Fruit fly (Drosophila melanogaster) whole organism, prepupa: Measurements from ENCODE around the gene Theg.

Experiments used
- Blimp-1 ChIP-seq: fragments of 200-800 bp; sonication (Bioruptor generic); optimal IDR thresholded peaks from 3 replicates; lab custom pipeline; 2017; ENCODE audit warnings: missing biosample characterization, missing genetic modification characterization, mild to moderate bottlenecking, moderate library complexity, missing genetic modification reagents
- CG10631 ChIP-seq: fragments of 200-800 bp; sonication (Bioruptor generic); optimal IDR thresholded peaks from 2 replicates; lab custom pipeline; 2016; ENCODE audit warnings: missing biosample characterization, missing genetic modification characterization
- CG11294 ChIP-seq: fragments of 200-800 bp; sonication (Bioruptor generic); IDR thresholded peaks from 2 replicates; pipeline ENCODE4 v1.3.6; 2022; ENCODE audit warnings: missing biosample characterization, missing genetic modification characterization
- CG15336 ChIP-seq: fragments of 200-800 bp; sonication (Bioruptor generic); IDR thresholded peaks from 2 replicates; pipeline ENCODE4 v1.3.6; 2022; ENCODE audit warnings: missing biosample characterization, missing genetic modification characterization
- CG1621 ChIP-seq: fragments of 200-800 bp; sonication (Bioruptor generic); optimal IDR thresholded peaks from 3 replicates; lab custom pipeline; 2018; ENCODE audit warnings: missing biosample characterization, mild to moderate bottlenecking, missing genetic modification characterization
- CG16779 ChIP-seq: fragments of 200-800 bp; sonication (Bioruptor generic); optimal IDR thresholded peaks from 3 replicates; lab custom pipeline; 2017; ENCODE audit warnings: missing biosample characterization, mild to moderate bottlenecking, missing genetic modification characterization
- CG31627 ChIP-seq: fragments of 200-800 bp; sonication (Bioruptor generic); optimal IDR thresholded peaks from 3 replicates; lab custom pipeline; 2016; ENCODE audit warnings: missing biosample characterization, missing genetic modification characterization
- CG32006 ChIP-seq: fragments of 200-800 bp; sonication (Bioruptor generic); optimal IDR thresholded peaks from 3 replicates; lab custom pipeline; 2017; ENCODE audit warnings: missing biosample characterization, mild to moderate bottlenecking, missing genetic modification characterization
- CG34406 ChIP-seq: fragments of 200-800 bp; sonication (Bioruptor generic); optimal IDR thresholded peaks from 3 replicates; lab custom pipeline; 2016; ENCODE audit warnings: missing biosample characterization, missing genetic modification characterization
- CG3919 ChIP-seq: fragments of 200-800 bp; sonication (Bioruptor generic); optimal IDR thresholded peaks from 3 replicates; lab custom pipeline; 2016; ENCODE audit warnings: missing biosample characterization, missing genetic modification characterization
- CG4318 ChIP-seq: fragments of 200-800 bp; sonication (Bioruptor generic); optimal IDR thresholded peaks from 3 replicates; lab custom pipeline; 2017; ENCODE audit warnings: missing biosample characterization, mild to moderate bottlenecking, missing genetic modification characterization
- CG6163 ChIP-seq: fragments of 200-800 bp; sonication (Bioruptor generic); IDR thresholded peaks from 3 replicates; pipeline ENCODE4 v1.3.6; 2022; ENCODE audit warnings: missing biosample characterization, missing genetic modification characterization
- CG6276 ChIP-seq: fragments of 200-800 bp; sonication (Bioruptor generic); optimal IDR thresholded peaks from 2 replicates; lab custom pipeline; 2017; ENCODE audit warnings: missing biosample characterization, mild to moderate bottlenecking, missing genetic modification characterization
- CG6792 ChIP-seq: fragments of 200-800 bp; sonication (Bioruptor generic); optimal IDR thresholded peaks from 3 replicates; lab custom pipeline; 2016; ENCODE audit warnings: missing biosample characterization, missing genetic modification characterization
- CG6854 ChIP-seq: fragments of 200-800 bp; sonication (Bioruptor generic); optimal IDR thresholded peaks from 2 replicates; lab custom pipeline; 2017; ENCODE audit warnings: missing biosample characterization, mild to moderate bottlenecking, missing genetic modification characterization
- CG8119 ChIP-seq: fragments of 200-800 bp; sonication (Bioruptor generic); IDR thresholded peaks from 3 replicates; pipeline ENCODE4 v1.3.6; 2022; ENCODE audit warnings: missing biosample characterization, missing genetic modification characterization
- CG8319 ChIP-seq: fragments of 200-800 bp; sonication (Bioruptor generic); optimal IDR thresholded peaks from 3 replicates; lab custom pipeline; 2016; ENCODE audit warnings: missing biosample characterization, missing genetic modification characterization
- CG8632 ChIP-seq: fragments of 200-800 bp; sonication (Bioruptor generic); optimal IDR thresholded peaks from 3 replicates; lab custom pipeline; 2016; ENCODE audit warnings: missing biosample characterization, missing genetic modification characterization
- CG9139 ChIP-seq: fragments of 200-800 bp; sonication (Bioruptor generic); optimal IDR thresholded peaks from 3 replicates; lab custom pipeline; 2017; ENCODE audit warnings: missing biosample characterization, mild to moderate bottlenecking, missing genetic modification characterization
- Eip78C ChIP-seq: fragments of 200-800 bp; sonication (Bioruptor generic); peaks from one replicate; lab custom pipeline; 2016; ENCODE audit warnings: missing biosample characterization, missing genetic modification characterization
- Eip93F ChIP-seq: fragments of 200-800 bp; sonication (Bioruptor generic); optimal IDR thresholded peaks from 2 replicates; lab custom pipeline; 2016; ENCODE audit warnings: missing biosample characterization, mild to moderate bottlenecking, missing genetic modification characterization
- Ets21C ChIP-seq: fragments of 200-800 bp; sonication (Bioruptor generic); optimal IDR thresholded peaks from 3 replicates; lab custom pipeline; 2016; ENCODE audit warnings: missing biosample characterization, missing genetic modification characterization
- Ets96B ChIP-seq: fragments of 200-800 bp; optimal IDR thresholded peaks from 2 replicates; lab custom pipeline; 2019; ENCODE audit warnings: missing biosample characterization, mild to moderate bottlenecking, missing genetic modification characterization, moderate library complexity
- Gug ChIP-seq: fragments of 200-800 bp; sonication (Bioruptor generic); IDR thresholded peaks from 2 replicates; pipeline ENCODE4 v1.3.6; 2022; ENCODE audit warnings: missing biosample characterization, missing genetic modification characterization
- Hr38 ChIP-seq: sonication (Bioruptor generic); optimal IDR thresholded peaks from 2 replicates; lab custom pipeline; 2016; ENCODE audit warnings: missing biosample characterization, missing genetic modification characterization
- Hr4 ChIP-seq: fragments of 200-800 bp; sonication (Bioruptor generic); optimal IDR thresholded peaks from 3 replicates; lab custom pipeline; 2016; ENCODE audit warnings: missing biosample characterization, missing genetic modification characterization
- Lpt ChIP-seq: fragments of 200-800 bp; sonication (Bioruptor generic); optimal IDR thresholded peaks from 3 replicates; lab custom pipeline; 2016; ENCODE audit warnings: missing biosample characterization, missing genetic modification characterization
- OdsH ChIP-seq: fragments of 200-800 bp; sonication (Bioruptor generic); optimal IDR thresholded peaks from 3 replicates; lab custom pipeline; 2016; ENCODE audit warnings: missing biosample characterization, missing genetic modification characterization
- Smox ChIP-seq: fragments of 200-800 bp; sonication (Bioruptor generic); optimal IDR thresholded peaks from 3 replicates; lab custom pipeline; 2016; ENCODE audit warnings: missing biosample characterization, missing genetic modification characterization
- Sox102F ChIP-seq: fragments of 200-800 bp; sonication (Bioruptor generic); optimal IDR thresholded peaks from 2 replicates; lab custom pipeline; 2016; ENCODE audit warnings: missing biosample characterization, mild to moderate bottlenecking, missing genetic modification characterization
- Sox15 ChIP-seq: fragments of 200-800 bp; sonication (Bioruptor generic); optimal IDR thresholded peaks from 3 replicates; lab custom pipeline; 2016; ENCODE audit warnings: missing biosample characterization, missing genetic modification characterization
- achi ChIP-seq: fragments of 200-800 bp; sonication (Bioruptor generic); optimal IDR thresholded peaks from 3 replicates; lab custom pipeline; 2016; ENCODE audit warnings: missing biosample characterization, missing genetic modification characterization
- cyc ChIP-seq: fragments of 200-800 bp; sonication (Bioruptor generic); optimal IDR thresholded peaks from 3 replicates; lab custom pipeline; 2016; ENCODE audit warnings: missing biosample characterization, missing genetic modification characterization
- dac ChIP-seq: fragments of 200-800 bp; sonication (Bioruptor generic); optimal IDR thresholded peaks from 2 replicates; lab custom pipeline; 2017; ENCODE audit warnings: missing biosample characterization, mild to moderate bottlenecking, missing genetic modification characterization
- dsx ChIP-seq: fragments of 200-800 bp; optimal IDR thresholded peaks from 3 replicates; lab custom pipeline; 2019; ENCODE audit warnings: missing biosample characterization, mild to moderate bottlenecking, missing genetic modification characterization, moderate library complexity; ENCODE audit not compliant: poor library complexity, severe bottlenecking
- eg ChIP-seq: fragments of 200-800 bp; sonication (Bioruptor generic); IDR thresholded peaks from 3 replicates; pipeline ENCODE4 v1.3.6; 2022; ENCODE audit warnings: missing biosample characterization, missing genetic modification characterization
- fd59A ChIP-seq: fragments of 200-800 bp; sonication (Bioruptor generic); optimal IDR thresholded peaks from 2 replicates; lab custom pipeline; 2017; ENCODE audit warnings: missing biosample characterization, mild to moderate bottlenecking, missing genetic modification characterization, missing genetic modification reagents
- fd85E ChIP-seq: fragments of 200-800 bp; sonication (Bioruptor generic); optimal IDR thresholded peaks from 3 replicates; lab custom pipeline; 2016; ENCODE audit warnings: missing biosample characterization, missing genetic modification characterization
- lz ChIP-seq: fragments of 200-800 bp; sonication (Bioruptor generic); optimal IDR thresholded peaks from 3 replicates; lab custom pipeline; 2016; ENCODE audit warnings: missing biosample characterization, missing genetic modification characterization
- pdm3 ChIP-seq: fragments of 200-800 bp; sonication (Bioruptor generic); optimal IDR thresholded peaks from 3 replicates; lab custom pipeline; 2016; ENCODE audit warnings: missing biosample characterization, missing genetic modification characterization
- salr ChIP-seq, 2 experiments: fragments of 200-800 bp; sonication (Bioruptor generic); optimal IDR thresholded peaks; 3 replicates each; lab custom pipeline; 2016 to 2018; ENCODE audit warnings: missing biosample characterization in 2 of 2, missing genetic modification characterization in 2 of 2, mild to moderate bottlenecking in 1 of 2
- svp ChIP-seq: fragments of 200-800 bp; sonication (Bioruptor generic); peaks from one replicate; lab custom pipeline; 2016; ENCODE audit warnings: missing biosample characterization, missing genetic modification characterization
- topi ChIP-seq: fragments of 200-800 bp; sonication (Bioruptor generic); optimal IDR thresholded peaks from 3 replicates; lab custom pipeline; 2016; ENCODE audit warnings: missing biosample characterization, missing genetic modification characterization

Theg gene

dm6 chr3R:21979386-21979785 lies 35.1 kb upstream of the Theg start (continued):
- TF ChIP-seq CG32006, result peak; percentile 71
- no peak for TF ChIP-seq cyc (GFP tag; lab: Kevin White, UChicago)
- no peak for TF ChIP-seq Sox102F (GFP tag; lab: Kevin White, UChicago)
- TF ChIP-seq CG6854, result no peak
- 0 out of 3 replicates have a peak, but pooled peaks have one; percentile 39 for TF ChIP-seq CG8119 (GFP tag; lab: Robert Waterston, UW)
- TF ChIP-seq Blimp-1 (GFP tag; lab: Kevin White, UChicago), result no peak
- no peak for TF ChIP-seq CG8632
- TF ChIP-seq fd59A (GFP tag; lab: Kevin White, UChicago), result no peak
- TF ChIP-seq CG16779 (tag; lab: Kevin White, UChicago), result no peak
- no peak for TF ChIP-seq CG6792 (GFP tag; lab: Kevin White, UChicago)
- no peak for TF ChIP-seq CG11294 (GFP tag; lab: Robert Waterston, UW)
- TF ChIP-seq Smox (GFP tag; lab: Kevin White, UChicago), result no peak
- TF ChIP-seq Gug, result no peak

DNA sequence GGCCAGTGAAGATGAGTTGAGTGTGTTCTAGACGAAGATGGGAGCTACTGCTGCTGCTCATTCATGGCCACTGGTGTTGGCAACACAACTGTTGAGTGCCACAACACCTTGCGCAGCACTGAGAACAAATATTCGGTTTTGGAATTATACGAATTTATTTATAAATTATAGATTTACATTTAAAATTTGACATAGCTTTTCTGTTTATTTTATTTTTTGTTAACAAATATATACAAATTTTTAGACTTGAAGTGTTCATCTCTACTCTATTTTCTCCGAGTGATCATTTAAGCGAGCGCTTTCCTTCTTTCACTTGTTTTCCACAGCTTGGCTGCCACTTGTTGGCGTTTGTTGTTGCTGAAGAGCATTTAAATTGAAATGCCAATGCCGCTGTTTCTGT lies 27.0 kb upstream of the Theg start:
- TF ChIP-seq CG1621 (tag; lab: Kevin White, UChicago), result no peak
- TF ChIP-seq svp, result peak; percentile 23
- TF ChIP-seq CG8119 (GFP tag; lab: Robert Waterston, UW), result peak; percentile 57; the same call in 1 of the 3 replicates
- peak; percentile 15 for TF ChIP-seq CG4318 (GFP tag; lab: Kevin White, UChicago)
- no peak for TF ChIP-seq CG8319 (GFP tag; lab: Kevin White, UChicago)
- TF ChIP-seq Gug, result peak; percentile 31; the same call in 1 of the 2 replicates
- no peak for TF ChIP-seq CG34406 (GFP tag; lab: Kevin White, UChicago)
- TF ChIP-seq CG15336, result peak; percentile 51
- no peak for TF ChIP-seq CG3919 (GFP tag; lab: Kevin White, UChicago)
- peak; percentile 16 for TF ChIP-seq achi (GFP tag; lab: Kevin White, UChicago)
- TF ChIP-seq Eip78C (GFP tag; lab: Kevin White, UChicago), result peak; percentile 70
- peak; percentile 73 for TF ChIP-seq CG32006
- TF ChIP-seq eg, result peak; percentile 61; the same call in 2 of the 3 replicates
- no peak for TF ChIP-seq topi
- no peak for TF ChIP-seq CG9139 (GFP tag; lab: Kevin White, UChicago)
- TF ChIP-seq CG6163 (GFP tag; lab: Robert Waterston, UW), result peak; percentile 51; the same call in 2 of the 3 replicates
- TF ChIP-seq Hr38, result no peak
- peak; percentile 4 for TF ChIP-seq OdsH (GFP tag; lab: Kevin White, UChicago)
- peak; percentile 4 for TF ChIP-seq CG10631
- no peak for TF ChIP-seq dac (GFP tag; lab: Kevin White, UChicago)
- no peak for TF ChIP-seq lz
- peak in 1 of 2 experiments; percentile 3 for TF ChIP-seq salr (GFP tag; optimal IDR thresholded peaks at IDR 0.05; lab: Kevin White, UChicago)
- TF ChIP-seq Hr4 (GFP tag; lab: Kevin White, UChicago), result peak; percentile 40

DNA sequence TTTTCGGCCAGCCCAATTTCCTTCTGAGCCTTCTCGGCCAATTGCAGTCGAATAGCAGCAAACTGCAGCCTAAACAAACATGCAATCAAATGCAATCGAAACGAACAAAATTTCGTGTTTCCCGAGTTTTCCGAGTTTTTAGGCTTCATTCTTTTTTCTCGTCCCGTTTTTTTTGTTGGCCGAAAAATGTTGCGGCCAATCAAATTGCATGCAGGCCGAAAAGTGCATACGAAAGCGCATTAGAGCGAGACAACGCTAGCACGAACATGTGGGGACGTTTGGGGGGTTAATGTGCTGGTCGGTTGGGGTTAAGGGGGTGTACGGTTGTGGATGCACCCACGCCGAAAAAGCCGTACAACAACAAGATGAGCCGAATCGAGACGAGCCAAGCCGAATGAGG lies 24.7 kb upstream of the Theg start:
- TF ChIP-seq eg (peak; percentile 54; the same call in 2 of the 3 replicates), CG10631 (no peak), CG6163 (GFP tag; lab: Robert Waterston, UW) (0 out of 3 replicates have a peak, but pooled peaks have one; percentile 8), CG8119 (GFP tag; lab: Robert Waterston, UW) (peak; percentile 62), CG4318 (GFP tag; lab: Kevin White, UChicago) (no peak), CG6276 (GFP tag; lab: Kevin White, UChicago) (peak; percentile 53)

dm6 chr3R:21991603-21992002 lies 22.9 kb upstream of the Theg start:
- TF ChIP-seq svp (peak; percentile 64), pdm3 (GFP tag; lab: Kevin White, UChicago) (no peak)

dm6 chr3R:21992909-21993308 lies 21.6 kb upstream of the Theg start:
- TF ChIP-seq CG6163 (GFP tag; lab: Robert Waterston, UW) (peak; percentile 74), CG15336 (peak; percentile 82), Hr38 (no peak), fd85E (GFP tag; lab: Kevin White, UChicago) (no peak), CG6276 (GFP tag; lab: Kevin White, UChicago) (peak; percentile 66), dsx (peak; percentile 52), Ets21C (GFP tag; lab: Kevin White, UChicago) (peak; percentile 12), CG8319 (GFP tag; lab: Kevin White, UChicago) (peak; percentile 43), Ets96B (tag; lab: Kevin White, UChicago) (peak; percentile 43), Hr4 (GFP tag; lab: Kevin White, UChicago) (peak; percentile 89), CG16779 (tag; lab: Kevin White, UChicago) (no peak), fd59A (GFP tag; lab: Kevin White, UChicago) (peak; percentile 24), Sox15 (GFP tag; lab: Kevin White, UChicago) (peak; percentile 36), Lpt (GFP tag; lab: Kevin White, UChicago) (peak; percentile 29), CG11294 (GFP tag; lab: Robert Waterston, UW) (peak; percentile 75), dac (GFP tag; lab: Kevin White, UChicago) (no peak), CG32006 (peak; percentile 83), Eip93F (GFP tag; lab: Kevin White, UChicago) (no peak), CG31627 (GFP tag; lab: Kevin White, UChicago) (peak; percentile 72), lz (peak; percentile 13), Sox102F (GFP tag; lab: Kevin White, UChicago) (peak; percentile 17)
